Fruit fly (Drosophila melanogaster) whole organism, larva: ENCODE measurements around the gene faf.
A peak's percentile ranks its signal among the peaks of the same experiment; 100 is the strongest.

Experiments
- noc ChIP-seq: fragments of 200-800 bp; sonication (Bioruptor generic); optimal IDR thresholded peaks from 3 replicates; lab custom pipeline; 2019; ENCODE audit warnings: missing biosample characterization, mild to moderate bottlenecking, missing genetic modification characterization, moderate library complexity

The faf gene

DNA sequence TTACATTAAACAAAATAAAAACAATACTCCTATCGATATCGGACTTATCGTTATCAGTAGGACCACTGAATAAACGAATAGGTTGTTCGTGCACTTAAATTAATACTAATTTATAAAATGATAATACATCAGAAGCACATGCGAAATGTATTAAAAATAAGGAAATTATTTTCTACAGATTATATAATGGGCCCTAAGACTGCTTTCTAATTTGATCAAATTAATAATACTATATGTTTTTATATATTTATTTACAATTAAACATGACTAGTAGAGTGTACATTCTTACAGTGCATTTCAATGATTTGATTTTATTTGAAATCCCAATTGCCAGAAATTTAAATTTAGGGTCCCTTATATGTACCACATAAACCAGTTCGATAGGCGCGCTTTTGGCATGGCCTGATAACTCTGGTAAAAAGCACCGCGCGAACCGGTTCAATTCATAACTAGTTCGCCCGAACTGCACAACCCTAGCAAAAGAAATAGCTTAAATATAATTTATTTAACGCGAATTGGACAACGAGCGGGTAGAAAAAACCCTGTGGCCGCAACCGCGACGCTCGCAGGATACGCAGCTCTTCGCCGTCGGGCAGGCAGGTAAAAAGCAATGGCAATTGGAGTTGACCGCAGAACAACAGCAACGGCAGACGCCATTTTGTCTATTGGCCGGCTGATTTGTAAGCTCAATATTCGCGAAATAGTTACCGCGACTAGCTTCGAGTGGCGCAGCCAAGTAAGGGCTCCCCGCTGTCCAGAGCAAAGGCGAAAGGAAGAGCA is at the start of gene faf, which contains the start of gene CG2126:
TSS of gene faf (plus strand) at position 438 of the 780 bp plus-strand sequence.
TSS of gene CG2126 (minus strand) at position 70 of the 780 bp plus-strand sequence.
- TF ChIP-seq noc, result peak; percentile 66

DNA sequence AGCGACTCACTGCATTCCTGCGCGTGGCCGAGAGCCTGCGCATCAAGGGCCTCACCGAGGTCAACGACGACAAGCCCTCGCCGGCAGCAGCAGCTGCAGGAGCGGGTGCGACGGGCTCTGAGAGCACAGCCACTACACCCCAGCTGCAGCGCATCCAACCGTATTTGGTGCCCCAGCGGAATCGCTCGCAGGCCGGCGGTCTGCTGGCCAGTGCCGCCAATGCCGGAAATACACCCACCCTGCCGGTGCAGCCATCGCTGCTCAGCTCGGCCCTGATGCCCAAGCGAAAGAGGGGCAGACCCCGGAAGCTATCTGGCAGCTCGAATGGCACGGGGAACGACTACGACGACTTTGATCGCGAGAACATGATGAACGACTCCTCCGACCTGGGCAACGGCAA is 49.0 kb upstream of the faf start:
- no peak for TF ChIP-seq noc

DNA sequence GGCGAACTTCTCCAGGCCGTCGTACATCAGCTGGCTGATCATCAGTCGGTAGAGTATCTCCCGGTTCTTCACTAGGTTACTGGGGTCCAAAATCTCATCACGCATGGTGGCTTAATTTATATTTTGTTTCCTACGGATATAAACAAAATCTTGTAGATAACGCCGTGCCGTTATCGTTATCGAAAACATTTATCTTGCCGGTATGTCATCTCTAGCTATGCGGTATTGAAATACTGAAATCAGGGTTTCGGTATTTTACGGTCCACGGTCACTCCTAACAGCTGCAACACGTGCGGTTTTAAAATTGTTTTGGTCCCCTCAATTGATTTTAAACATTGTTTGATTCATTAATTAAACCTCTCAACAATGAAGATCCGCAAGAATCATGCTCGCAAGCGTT is 40.0 kb upstream of the faf start, which contains the start of the genes CstF50 and CG11563:
TSS of gene CstF50 (minus strand) at position 188 of the 400 bp plus-strand sequence.
TSS of gene CG11563 (plus strand) at position 260 of the 400 bp plus-strand sequence.
- no peak for TF ChIP-seq noc

DNA sequence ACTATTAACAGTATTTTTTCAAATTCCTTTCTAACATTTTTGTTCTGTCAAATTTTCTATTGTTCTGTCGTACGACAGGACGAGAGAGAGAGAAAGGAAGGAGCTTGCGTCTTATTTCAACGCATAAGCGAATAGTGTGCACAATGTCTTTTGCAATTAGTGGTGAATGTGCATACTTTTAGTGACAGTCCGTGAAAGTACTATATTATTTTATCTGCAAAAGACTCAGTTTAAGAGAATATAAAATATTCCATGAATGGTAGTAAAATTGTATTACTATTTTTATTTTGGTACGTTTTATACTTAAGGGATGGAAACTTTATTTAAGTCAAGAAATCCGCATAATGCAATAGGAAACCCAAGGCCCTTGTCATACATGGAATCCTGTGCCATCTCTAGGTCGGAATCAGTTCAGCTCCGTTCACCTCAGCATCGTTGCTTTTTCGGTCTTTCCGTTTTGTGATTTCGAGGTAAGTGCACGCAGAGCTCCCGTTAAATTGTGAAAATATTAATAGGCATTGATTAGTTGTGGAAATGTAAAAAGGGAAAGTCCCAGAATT is 38.7 kb upstream of the faf start, which contains the start of gene eEF1alpha2:
TSS of gene eEF1alpha2 (plus strand) at position 409 of the 560 bp plus-strand sequence.
- TF ChIP-seq noc, result no peak

DNA sequence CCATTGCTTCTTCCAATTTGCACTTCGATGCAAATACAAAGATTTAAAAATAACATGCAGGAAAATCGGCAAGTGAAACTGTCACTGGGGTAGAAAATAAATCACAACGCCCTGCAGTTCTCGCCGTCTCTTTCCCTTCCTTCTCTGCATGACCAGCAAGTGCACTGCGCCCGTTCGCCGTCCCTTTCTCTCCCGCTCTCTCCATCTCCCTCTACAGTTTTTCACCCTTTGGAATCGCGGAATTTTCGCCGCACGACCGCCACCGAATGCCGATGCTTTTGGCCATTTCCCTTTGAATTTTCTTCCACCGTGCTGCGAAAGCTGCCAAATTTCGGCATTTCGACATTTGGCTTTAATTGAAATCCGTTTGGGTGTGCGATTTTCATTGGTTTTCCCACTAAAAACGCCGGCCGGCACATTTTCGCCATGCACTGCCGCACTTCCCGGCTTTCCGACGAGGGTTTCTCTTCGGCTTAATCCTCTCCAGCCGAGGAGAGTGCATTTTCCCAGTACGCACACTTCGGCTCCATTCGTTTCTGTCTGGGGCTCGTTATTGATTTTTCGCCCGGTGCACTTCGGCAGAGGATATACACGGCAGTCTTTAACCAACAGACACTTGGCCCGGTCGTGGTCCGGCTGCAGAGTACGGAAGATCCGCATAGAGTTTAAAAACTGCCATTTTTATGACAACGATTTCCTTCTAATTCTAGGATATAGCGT is 37.6 kb upstream of the faf start:
- TF ChIP-seq noc, result no peak

DNA sequence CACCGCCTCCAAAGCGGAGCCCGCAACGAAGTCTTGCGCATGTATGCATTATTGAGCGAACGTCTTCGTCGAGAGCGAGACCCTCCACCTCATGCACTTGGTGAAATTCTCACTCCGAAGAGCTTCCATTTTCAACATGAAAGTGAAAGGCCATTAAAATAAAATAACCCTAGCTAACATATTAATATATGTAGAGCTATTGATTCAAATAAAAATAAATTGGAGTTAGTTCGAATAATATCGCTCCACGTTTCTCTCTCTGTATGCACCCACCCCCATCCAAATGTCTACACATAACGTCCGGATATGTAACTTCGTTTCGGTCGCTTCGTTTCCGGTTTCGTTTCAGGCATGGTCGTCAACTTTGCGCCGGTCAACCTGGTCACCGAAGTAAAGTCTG is 35.5 kb upstream of the faf start:
- TF ChIP-seq noc, result no peak

DNA sequence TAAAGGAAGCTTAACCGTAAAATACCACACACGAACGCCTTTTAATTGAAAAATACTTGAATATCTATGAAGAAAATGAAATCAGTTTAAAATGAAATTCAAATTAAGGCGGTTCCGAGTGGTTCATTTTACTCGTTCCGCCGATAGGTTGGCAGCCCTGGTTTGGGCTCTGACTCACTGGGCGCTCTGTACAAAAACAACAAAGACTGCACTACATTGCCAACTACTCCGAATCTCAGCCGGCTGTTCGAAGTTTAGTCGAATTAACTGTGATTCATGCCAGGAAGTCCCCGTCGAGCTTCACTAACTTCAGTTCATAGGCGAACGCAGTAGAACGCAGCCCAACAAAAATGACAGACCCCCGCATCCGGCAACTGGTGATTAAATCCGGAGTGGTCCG is 33.5 kb upstream of the faf start, which contains the start of gene Tbca:
TSS of gene Tbca (plus strand) at position 212 of the 400 bp plus-strand sequence.
- TF ChIP-seq noc, result no peak

DNA sequence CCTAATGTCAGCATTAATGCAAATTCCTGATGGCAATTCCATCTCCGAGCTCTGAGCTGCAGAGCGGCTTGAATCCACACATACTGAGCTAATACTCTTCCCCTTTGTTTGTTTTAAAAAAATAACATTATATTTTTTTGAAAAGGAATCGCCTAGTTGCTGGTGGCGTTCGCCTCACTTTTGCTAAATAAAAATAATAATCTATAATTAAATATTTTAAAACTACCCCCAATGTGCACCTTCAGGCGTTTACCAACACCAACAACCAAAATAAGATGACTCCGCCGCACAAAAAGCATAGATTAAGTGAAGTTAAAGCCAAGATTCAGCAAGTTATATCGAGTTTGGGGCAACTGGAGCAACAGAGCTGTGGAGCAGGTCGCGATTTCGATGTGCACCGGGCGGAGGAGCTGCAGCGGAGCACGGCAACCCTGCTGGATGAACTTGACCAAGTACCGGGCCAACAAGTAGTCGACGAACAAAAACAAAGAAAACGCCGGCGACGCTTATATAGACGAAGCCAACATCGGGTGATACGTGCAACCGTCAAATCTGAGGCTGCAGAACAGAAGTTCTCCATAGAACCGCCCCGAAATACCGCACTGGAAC is 32.7 kb upstream of the faf start, which contains the start of gene CG1896:
TSS of gene CG1896 (plus strand) at position 239 of the 609 bp plus-strand sequence.
- TF ChIP-seq noc, result peak; percentile 4

DNA sequence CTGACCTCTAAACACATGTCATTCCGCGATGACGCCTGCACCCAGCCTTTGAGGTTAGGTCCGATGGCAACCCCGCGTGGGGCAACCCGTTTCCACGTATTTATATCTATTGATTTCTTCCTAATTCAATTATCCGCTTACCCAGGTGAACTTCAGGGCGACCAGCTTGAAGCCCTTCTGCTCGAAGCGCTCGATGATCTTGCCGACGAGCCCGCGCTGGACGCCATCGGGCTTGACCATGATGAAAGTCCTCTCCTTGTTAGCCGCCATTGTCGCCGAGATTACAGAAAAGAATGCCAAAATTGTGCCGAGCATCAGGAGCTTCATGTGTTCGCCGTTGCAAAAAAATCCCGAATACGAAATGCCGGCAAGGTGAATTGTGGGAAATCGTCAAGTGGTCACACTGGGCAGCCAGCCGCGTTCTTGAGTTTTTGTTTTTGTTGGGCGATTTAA is 31.2 kb upstream of the faf start, which contains the start of gene awd:
TSS of gene awd (minus strand) at position 449 of the 453 bp plus-strand sequence.
- TF ChIP-seq noc, result peak; percentile 67

DNA sequence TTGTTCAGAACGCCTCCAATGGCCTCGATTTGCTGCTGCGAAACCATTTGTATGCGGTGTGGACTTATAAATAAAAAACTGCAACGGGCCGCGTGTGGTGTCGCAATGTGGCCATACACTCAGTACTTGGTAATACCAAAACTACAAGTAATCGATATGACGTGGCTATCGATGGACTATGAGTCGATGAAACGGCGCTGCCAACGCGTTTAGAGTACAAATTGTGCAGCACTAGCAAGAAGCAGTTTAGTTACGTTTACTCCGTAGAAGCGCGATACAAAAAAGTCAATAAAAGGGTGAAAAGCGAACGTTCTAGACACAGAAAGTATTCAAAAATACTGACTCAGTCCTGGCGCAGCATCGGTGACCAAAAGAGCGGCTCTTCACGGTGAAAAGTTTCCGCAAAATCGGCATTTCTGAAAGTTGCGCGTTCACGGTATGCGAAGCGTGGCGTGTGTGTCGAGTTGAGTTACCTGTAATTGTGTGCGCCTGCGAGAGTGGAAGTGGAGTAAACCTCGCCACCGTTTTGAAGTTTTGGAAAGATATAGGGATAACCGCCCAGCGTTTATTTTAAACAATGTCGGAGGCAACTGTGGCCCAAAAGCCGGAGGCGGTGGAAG is 29.3 kb upstream of the faf start, which contains the start of the genes nero and CG1910:
TSS of gene nero (minus strand) at position 130 of the 620 bp plus-strand sequence.
TSS of gene CG1910 (plus strand) at position 215 of the 620 bp plus-strand sequence.
- no peak for TF ChIP-seq noc

DNA sequence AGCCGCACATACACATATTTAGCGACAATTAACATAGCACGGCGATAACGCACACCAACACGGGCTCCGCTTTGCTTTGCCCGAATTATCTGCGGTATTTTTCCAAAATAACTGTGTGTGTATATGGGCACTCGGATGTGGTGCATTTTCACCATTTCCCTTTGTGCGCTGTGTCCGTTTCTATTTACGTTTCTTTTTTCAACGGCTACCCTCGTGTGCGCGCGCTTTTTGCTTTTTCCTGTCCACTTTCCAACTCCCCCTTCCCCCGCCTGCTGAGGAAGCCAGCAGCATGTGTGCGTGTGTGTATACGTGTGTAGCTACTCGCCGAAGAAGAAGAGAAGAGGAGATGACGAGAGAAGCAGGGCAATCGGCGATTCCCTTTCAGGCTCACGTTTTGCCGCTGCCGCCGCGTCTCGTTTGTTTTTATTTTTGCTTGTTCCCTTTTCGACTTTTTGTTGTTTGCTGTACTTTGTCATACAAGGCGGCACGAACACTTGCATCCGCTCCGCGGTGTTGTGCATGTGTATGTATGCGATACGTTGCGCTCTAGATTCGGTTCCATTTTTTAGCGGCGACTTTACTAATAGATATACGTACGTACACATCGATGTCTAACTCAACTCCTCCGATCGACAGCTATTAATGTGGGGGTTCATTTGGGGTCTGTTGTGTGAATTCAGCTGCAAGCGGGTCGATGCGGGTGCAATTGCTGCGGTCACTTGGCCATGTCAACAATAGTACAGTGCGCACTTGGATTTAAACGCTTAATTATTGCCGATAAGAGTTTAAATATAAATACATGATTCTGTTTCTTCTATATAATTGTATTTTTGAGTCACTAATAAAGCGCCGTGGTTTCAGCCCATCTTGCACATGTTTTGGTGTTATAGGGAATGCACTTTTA is 28.5 kb upstream of the faf start:
- peak; percentile 61 for TF ChIP-seq noc

DNA sequence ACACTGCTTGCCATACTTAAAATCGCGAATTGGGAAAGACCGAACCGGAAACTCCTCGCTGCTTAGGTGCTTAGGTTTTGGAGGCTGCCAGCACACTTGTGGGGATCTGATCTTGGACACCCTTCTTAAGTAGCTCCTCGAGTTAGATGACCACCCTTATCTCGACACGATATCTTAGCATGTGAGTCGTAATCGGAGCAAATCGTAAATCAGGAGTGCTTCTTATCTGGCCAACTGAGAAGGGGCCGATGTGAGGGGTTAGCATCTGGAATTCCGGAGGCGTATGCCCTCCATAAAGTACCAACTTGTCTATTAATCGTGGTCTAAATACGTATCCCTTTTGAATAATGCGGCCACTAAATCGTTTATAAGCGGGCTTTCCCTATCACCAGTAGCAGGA is 22.2 kb upstream of the faf start, which contains the start of gene salt:
TSS of gene salt (minus strand) at position 101 of the 400 bp plus-strand sequence.
- no peak for TF ChIP-seq noc

DNA sequence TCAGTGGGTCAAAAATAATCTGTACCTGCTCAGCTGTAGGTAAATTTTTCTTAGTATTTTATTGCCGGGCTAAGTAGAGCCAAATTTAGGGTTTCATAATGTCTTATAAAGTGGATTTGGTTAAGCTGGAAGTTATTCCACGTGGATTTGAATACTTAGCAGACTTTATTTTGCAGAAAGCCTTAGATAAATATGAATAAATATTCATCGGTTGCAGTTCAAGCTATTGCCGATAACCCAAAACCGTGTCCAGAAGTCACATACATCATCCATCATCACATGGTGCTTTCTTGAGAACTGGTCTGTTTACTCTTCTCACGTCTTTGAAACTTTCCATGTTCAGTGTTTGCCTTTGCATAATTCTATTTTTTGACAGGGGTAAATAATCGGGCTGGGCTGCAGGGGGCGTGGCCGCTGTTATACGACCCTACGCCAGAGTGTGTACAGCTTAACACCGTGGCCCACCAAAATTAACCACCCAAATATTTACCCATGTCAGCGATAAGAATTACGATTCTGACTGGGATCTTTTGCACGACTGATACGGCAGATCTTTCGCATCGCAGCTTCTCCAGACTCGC is 18.1 kb upstream of the faf start, which contains the start of gene CG2187:
TSS of gene CG2187 (minus strand) at position 51 of the 581 bp plus-strand sequence.
- TF ChIP-seq noc, result peak; percentile 79

DNA sequence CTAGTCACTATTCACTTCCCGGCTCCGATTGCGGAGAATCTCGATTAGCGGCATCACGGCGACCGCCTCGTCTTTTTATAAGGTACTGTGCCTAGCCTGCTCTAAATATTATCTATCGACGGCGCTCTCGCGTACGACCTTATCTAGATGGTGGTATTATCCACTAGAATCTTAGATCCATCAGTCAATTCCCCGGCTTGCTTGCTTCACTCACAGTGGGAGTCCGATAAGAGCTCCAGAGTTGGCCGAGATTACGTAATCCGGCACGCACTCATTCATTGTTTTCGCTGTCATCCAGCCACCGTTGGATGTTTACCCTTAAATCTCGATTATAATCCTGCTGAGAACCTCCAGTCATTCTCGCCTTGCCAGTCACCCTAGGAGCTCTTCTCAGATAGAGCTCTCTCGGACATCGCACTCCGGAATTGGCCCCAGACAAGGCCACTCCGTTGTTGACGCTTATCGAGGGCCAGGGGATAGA is 15.3 kb upstream of the faf start, which contains the start of gene Smvt:
TSS of gene Smvt (minus strand) at position 51 of the 481 bp plus-strand sequence.
- TF ChIP-seq noc, result peak; percentile 4
